1 fruit fly cellular context compared by ENCODE assay signal in genomic region chr3R:5298599-5299307, dm6.
TF ChIP-seq lines count a peak whose summit lies in the region.

No protein-coding gene starts in this region.

TF ChIP-seq in whole organism, embryonic, 481 proteins besides CTCF, POLR2A, EP300 and RAD21 (continued from another document and continues in another):
- TF ChIP-seq HLHmδ (GFP tag; optimal IDR thresholded peaks at IDR 0.05; lab: Kevin White, UChicago) (no peak), Dp (GFP tag; optimal IDR thresholded peaks at IDR 0.05; lab: Kevin White, UChicago) (peak; percentile 64), CG1832 (GFP tag; optimal IDR thresholded peaks at IDR 0.05; lab: Kevin White, UChicago) (no peak), CG17568 (GFP tag; optimal IDR thresholded peaks at IDR 0.05; lab: Kevin White, UChicago) (no peak), CG34376 (GFP tag; optimal IDR thresholded peaks at IDR 0.05; lab: Kevin White, UChicago) (no peak), Nf-YC (tag; optimal IDR thresholded peaks at IDR 0.05; lab: Kevin White, UChicago) (peak; percentile 30), CG13424 (tag; optimal IDR thresholded peaks at IDR 0.05; lab: Kevin White, UChicago) (peak; percentile 41), Stat92E (GFP tag; optimal IDR thresholded peaks at IDR 0.05; lab: Kevin White, UChicago) (peak in 1 of 3 experiments; percentile 26), CG2129 (GFP tag; IDR thresholded peaks at IDR 0.05; lab: Robert Waterston, UW; ENCODE audit: partially characterized antibody) (no peak), Bdp1 (GFP tag; optimal IDR thresholded peaks at IDR 0.05; lab: Kevin White, UChicago) (peak; percentile 60), al (GFP tag; IDR thresholded peaks at IDR 0.05; lab: Robert Waterston, UW) (peak; percentile 57; the same call in 1 of the 2 replicates), CG14050 (GFP tag; IDR thresholded peaks at IDR 0.05; lab: Robert Waterston, UW) (no peak), CG2889 (GFP tag; IDR thresholded peaks at IDR 0.05; lab: Robert Waterston, UW) (0 out of 3 replicates have a peak, but pooled peaks have one; percentile 34), onecut (GFP tag; IDR thresholded peaks at IDR 0.05; lab: Robert Waterston, UW) (peak; percentile 61; the same call in 1 of the 2 replicates), CG8924 (tag; optimal IDR thresholded peaks at IDR 0.05; lab: Kevin White, UChicago) (no peak), kni (GFP tag; optimal IDR thresholded peaks at IDR 0.05; lab: Kevin White, UChicago) (no peak), aop (GFP tag; IDR thresholded peaks at IDR 0.05; lab: Robert Waterston, UW) (no peak), CG6272 (GFP tag; IDR thresholded peaks at IDR 0.05; lab: Robert Waterston, UW) (peak; percentile 44), Nf-YB (GFP tag; optimal IDR thresholded peaks at IDR 0.05; lab: Kevin White, UChicago) (no peak), CG12942 (GFP tag; optimal IDR thresholded peaks at IDR 0.05; lab: Kevin White, UChicago) (peak; percentile 39), CG16813 (GFP tag; IDR thresholded peaks at IDR 0.05; lab: Robert Waterston, UW; ENCODE audit: partially characterized antibody) (peak; percentile 67), bigmax (GFP tag; optimal IDR thresholded peaks at IDR 0.05; lab: Kevin White, UChicago) (peak; percentile 4), emc (GFP tag; optimal IDR thresholded peaks at IDR 0.05; lab: Kevin White, UChicago) (no peak), sug (tag; optimal IDR thresholded peaks at IDR 0.05; lab: Kevin White, UChicago) (peak; percentile 70), vnd (GFP tag; IDR thresholded peaks at IDR 0.05; lab: Robert Waterston, UW; ENCODE audit: partially characterized antibody) (no peak; the same call in 2 of the 3 replicates), ken (GFP tag; IDR thresholded peaks at IDR 0.05; lab: Robert Waterston, UW) (peak; percentile 13; the same call in 1 of the 3 replicates), CG4820 (GFP tag; optimal IDR thresholded peaks at IDR 0.05; lab: Kevin White, UChicago) (peak; percentile 59), CG42726 (GFP tag; IDR thresholded peaks at IDR 0.05; lab: Robert Waterston, UW; ENCODE audit: partially characterized antibody) (peak; percentile 92), nom (GFP tag; optimal IDR thresholded peaks at IDR 0.05; lab: Kevin White, UChicago) (no peak), stwl (tag; optimal IDR thresholded peaks at IDR 0.05; lab: Kevin White, UChicago) (peak; percentile 56), Dref (GFP tag; IDR thresholded peaks at IDR 0.05; lab: Robert Waterston, UW) (0 out of 2 replicates have a peak, but pooled peaks have one; percentile 28), CG6813 (GFP tag; optimal IDR thresholded peaks at IDR 0.05; lab: Kevin White, UChicago) (no peak), CG15269 (tag; optimal IDR thresholded peaks at IDR 0.05; lab: Kevin White, UChicago) (peak; percentile 49), caup (GFP tag; optimal IDR thresholded peaks at IDR 0.05; lab: Kevin White, UChicago; ENCODE audit: severe bottlenecking) (peak; percentile 52), CG3065 (GFP tag; optimal IDR thresholded peaks at IDR 0.05; lab: Kevin White, UChicago) (peak; percentile 60), Trl (optimal IDR thresholded peaks at IDR 0.05; lab: Kevin White, UChicago) (no peak), Trl (GFP tag; optimal IDR thresholded peaks at IDR 0.05; lab: Kevin White, UChicago) (peak; percentile 55), lov (optimal IDR thresholded peaks at IDR 0.05; lab: Kevin White, UChicago) (no peak), lov (GFP tag; IDR thresholded peaks at IDR 0.05; lab: Robert Waterston, UW) (no peak), CG6791 (GFP tag; IDR thresholded peaks at IDR 0.05; lab: Robert Waterston, UW; ENCODE audit: partially characterized antibody) (peak; percentile 77), CG10543 (GFP tag; optimal IDR thresholded peaks at IDR 0.05; lab: Kevin White, UChicago) (peak; percentile 43), YL-1 (GFP tag; optimal IDR thresholded peaks at IDR 0.05; lab: Kevin White, UChicago) (no peak), CG34224 (GFP tag; IDR thresholded peaks at IDR 0.05; lab: Robert Waterston, UW; ENCODE audit: partially characterized antibody) (no peak), CG4854 (GFP tag; optimal IDR thresholded peaks at IDR 0.05; lab: Kevin White, UChicago) (peak; percentile 24), slbo (GFP tag; IDR thresholded peaks at IDR 0.05; lab: Robert Waterston, UW) (peak; percentile 83), zf30C (GFP tag; optimal IDR thresholded peaks at IDR 0.05; lab: Kevin White, UChicago) (peak; percentile 29), abd-A (tag; optimal IDR thresholded peaks at IDR 0.05; lab: Kevin White, UChicago) (no peak), H2.0 (GFP tag; IDR thresholded peaks at IDR 0.05; lab: Robert Waterston, UW) (peak; percentile 55), ci (GFP tag; IDR thresholded peaks at IDR 0.05; lab: Robert Waterston, UW) (peak; percentile 63; the same call in 2 of the 3 replicates), CG6854 (GFP tag; optimal IDR thresholded peaks at IDR 0.05; lab: Kevin White, UChicago) (no peak), Abd-B (GFP tag; optimal IDR thresholded peaks at IDR 0.05; lab: Kevin White, UChicago) (no peak), CG8281 (tag; optimal IDR thresholded peaks at IDR 0.05; lab: Kevin White, UChicago) (peak; percentile 40), lilli (GFP tag; optimal IDR thresholded peaks at IDR 0.05; lab: Kevin White, UChicago) (peak; percentile 62), CG11504 (tag; optimal IDR thresholded peaks at IDR 0.05; lab: Kevin White, UChicago) (peak; percentile 65), CG12236 (GFP tag; optimal IDR thresholded peaks at IDR 0.05; lab: Kevin White, UChicago) (no peak), lola (GFP tag; optimal IDR thresholded peaks at IDR 0.05; lab: Kevin White, UChicago) (no peak), eyg (GFP tag; optimal IDR thresholded peaks at IDR 0.05; lab: Kevin White, UChicago) (peak; percentile 6), otp (GFP tag; IDR thresholded peaks at IDR 0.05; lab: Robert Waterston, UW) (peak; percentile 65; the same call in 1 of the 3 replicates), trem (tag; optimal IDR thresholded peaks at IDR 0.05; lab: Kevin White, UChicago) (peak; percentile 17), CG33557 (GFP tag; optimal IDR thresholded peaks at IDR 0.05; lab: Kevin White, UChicago) (peak; percentile 40), CG17385 (GFP tag; optimal IDR thresholded peaks at IDR 0.05; lab: Kevin White, UChicago) (peak; percentile 27), jumu (GFP tag; optimal IDR thresholded peaks at IDR 0.05; lab: Kevin White, UChicago) (peak; percentile 43), Tbp (GFP tag; optimal IDR thresholded peaks at IDR 0.05; lab: Kevin White, UChicago) (no peak), Lpt (GFP tag; optimal IDR thresholded peaks at IDR 0.05; lab: Kevin White, UChicago) (no peak), gcm (GFP tag; optimal IDR thresholded peaks at IDR 0.05; lab: Kevin White, UChicago) (peak; percentile 39), yki (optimal IDR thresholded peaks at IDR 0.05; lab: Kevin White, UChicago) (no peak), CG12769 (tag; optimal IDR thresholded peaks at IDR 0.05; lab: Kevin White, UChicago) (peak; percentile 18), peb (GFP tag; IDR thresholded peaks at IDR 0.05; lab: Robert Waterston, UW) (no peak), bab2 (GFP tag; optimal IDR thresholded peaks at IDR 0.05; lab: Kevin White, UChicago) (peak; percentile 64), gt (GFP tag; IDR thresholded peaks at IDR 0.05; lab: Robert Waterston, UW) (no peak), CG2678 (tag; optimal IDR thresholded peaks at IDR 0.05; lab: Kevin White, UChicago) (peak; percentile 48), phol (tag; optimal IDR thresholded peaks at IDR 0.05; lab: Kevin White, UChicago) (peak; percentile 39), CG1024 (GFP tag; IDR thresholded peaks at IDR 0.05; lab: Robert Waterston, UW) (peak; percentile 8; the same call in 1 of the 2 replicates), Dek (tag; optimal IDR thresholded peaks at IDR 0.05; lab: Kevin White, UChicago) (peak; percentile 48), CG3838 (GFP tag; optimal IDR thresholded peaks at IDR 0.05; lab: Kevin White, UChicago) (no peak), jing (GFP tag; optimal IDR thresholded peaks at IDR 0.05; lab: Kevin White, UChicago) (no peak), ftz-f1 (GFP tag; optimal IDR thresholded peaks at IDR 0.05; lab: Kevin White, UChicago) (no peak), prd (optimal IDR thresholded peaks at IDR 0.05; lab: Kevin White, UChicago) (no peak), prd (GFP tag; IDR thresholded peaks at IDR 0.05; lab: Robert Waterston, UW) (peak; percentile 76), MESR4 (GFP tag; optimal IDR thresholded peaks at IDR 0.05; lab: Kevin White, UChicago) (no peak), az2 (GFP tag; optimal IDR thresholded peaks at IDR 0.05; lab: Kevin White, UChicago) (peak; percentile 70), Elba2 (GFP tag; optimal IDR thresholded peaks at IDR 0.05; lab: Kevin White, UChicago) (peak; percentile 49), zfh2 (GFP tag; optimal IDR thresholded peaks at IDR 0.05; lab: Kevin White, UChicago) (peak; percentile 46), h (optimal IDR thresholded peaks at IDR 0.05; lab: Kevin White, UChicago) (no peak), CG1792 (GFP tag; optimal IDR thresholded peaks at IDR 0.05; lab: Kevin White, UChicago) (no peak), CG14710 (tag; optimal IDR thresholded peaks at IDR 0.05; lab: Kevin White, UChicago) (peak; percentile 44), gce (GFP tag; IDR thresholded peaks at IDR 0.05; lab: Robert Waterston, UW) (0 out of 3 replicates have a peak, but pooled peaks have one; percentile 6), ab (GFP tag; optimal IDR thresholded peaks at IDR 0.05; lab: Kevin White, UChicago) (no peak), wek (GFP tag; optimal IDR thresholded peaks at IDR 0.05; lab: Kevin White, UChicago) (no peak), exex (tag; optimal IDR thresholded peaks at IDR 0.05; lab: Kevin White, UChicago) (no peak), CG10654 (GFP tag; optimal IDR thresholded peaks at IDR 0.05; lab: Kevin White, UChicago) (peak; percentile 35), GATAe (GFP tag; conservative IDR thresholded peaks at IDR 0.05; lab: Robert Waterston, UW) (no peak), dati (GFP tag; IDR thresholded peaks at IDR 0.05; lab: Robert Waterston, UW) (no peak), Fer3 (tag; optimal IDR thresholded peaks at IDR 0.05; lab: Kevin White, UChicago) (peak; percentile 34), oc (tag; optimal IDR thresholded peaks at IDR 0.05; lab: Kevin White, UChicago) (no peak), Meics (GFP tag; optimal IDR thresholded peaks at IDR 0.05; lab: Kevin White, UChicago) (peak; percentile 60), Optix (GFP tag; IDR thresholded peaks at IDR 0.05; lab: Robert Waterston, UW) (0 out of 3 replicates have a peak, but pooled peaks have one; percentile 47), z (GFP tag; IDR thresholded peaks at IDR 0.05; lab: Robert Waterston, UW) (no peak), CG7928 (GFP tag; optimal IDR thresholded peaks at IDR 0.05; lab: Kevin White, UChicago) (no peak), Gug (GFP tag; IDR thresholded peaks at IDR 0.05; lab: Robert Waterston, UW) (peak; percentile 58; the same call in 3 of the 4 replicates), shn (GFP tag; optimal IDR thresholded peaks at IDR 0.05; lab: Kevin White, UChicago) (peak; percentile 38), Poxn (GFP tag; IDR thresholded peaks at IDR 0.05; lab: Robert Waterston, UW) (no peak), Oaz (GFP tag; IDR thresholded peaks at IDR 0.05; lab: Robert Waterston, UW) (no peak), CG9932 (GFP tag; IDR thresholded peaks at IDR 0.05; lab: Robert Waterston, UW) (peak; percentile 81), Ravus (GFP tag; IDR thresholded peaks at IDR 0.05; lab: Robert Waterston, UW) (no peak), CG14965 (GFP tag; optimal IDR thresholded peaks at IDR 0.05; lab: Kevin White, UChicago; ENCODE audit: borderline replicate concordance) (peak; percentile 83), Dll (GFP tag; IDR thresholded peaks at IDR 0.05; lab: Robert Waterston, UW; ENCODE audit: partially characterized antibody) (0 out of 4 replicates have a peak, but pooled peaks have one; percentile 36), mld (GFP tag; IDR thresholded peaks at IDR 0.05; lab: Robert Waterston, UW; ENCODE audit: partially characterized antibody) (no peak), Doc3 (GFP tag; IDR thresholded peaks at IDR 0.05; lab: Robert Waterston, UW; ENCODE audit: partially characterized antibody) (no peak), CG10959 (GFP tag; IDR thresholded peaks at IDR 0.05; lab: Robert Waterston, UW) (peak; percentile 41; the same call in 1 of the 2 replicates), CG10274 (GFP tag; optimal IDR thresholded peaks at IDR 0.05; lab: Kevin White, UChicago) (no peak), HLH54F (GFP tag; optimal IDR thresholded peaks at IDR 0.05; lab: Kevin White, UChicago) (peak; percentile 69), ewg (GFP tag; optimal IDR thresholded peaks at IDR 0.05; lab: Kevin White, UChicago) (peak; percentile 29), CG17829 (tag; optimal IDR thresholded peaks at IDR 0.05; lab: Kevin White, UChicago) (peak; percentile 60), CG11247 (GFP tag; IDR thresholded peaks at IDR 0.05; lab: Robert Waterston, UW) (peak; percentile 76), CG10462 (GFP tag; optimal IDR thresholded peaks at IDR 0.05; lab: Kevin White, UChicago) (no peak), CG4617 (GFP tag; optimal IDR thresholded peaks at IDR 0.05; lab: Kevin White, UChicago; ENCODE audit: borderline replicate concordance) (peak; percentile 24), Mad (GFP tag; optimal IDR thresholded peaks at IDR 0.05; lab: Kevin White, UChicago) (peak; percentile 37), CG9817 (tag; optimal IDR thresholded peaks at IDR 0.05; lab: Kevin White, UChicago) (peak; percentile 62), CG4424 (GFP tag; optimal IDR thresholded peaks at IDR 0.05; lab: Kevin White, UChicago) (peak; percentile 56), vfl (GFP tag; optimal IDR thresholded peaks at IDR 0.05; lab: Kevin White, UChicago) (no peak), CG10431 (GFP tag; optimal IDR thresholded peaks at IDR 0.05; lab: Kevin White, UChicago) (no peak), slp2 (GFP tag; optimal IDR thresholded peaks at IDR 0.05; lab: Kevin White, UChicago) (peak; percentile 44), CG17802 (tag; optimal IDR thresholded peaks at IDR 0.05; lab: Kevin White, UChicago) (no peak), Myb (GFP tag; optimal IDR thresholded peaks at IDR 0.05; lab: Kevin White, UChicago) (peak; percentile 43), NK7.1 (GFP tag; optimal IDR thresholded peaks at IDR 0.05; lab: Kevin White, UChicago) (no peak), CG15479 (GFP tag; optimal IDR thresholded peaks at IDR 0.05; lab: Kevin White, UChicago) (no peak), grau (tag; optimal IDR thresholded peaks at IDR 0.05; lab: Kevin White, UChicago) (peak; percentile 49), Scr (GFP tag; IDR thresholded peaks at IDR 0.05; lab: Robert Waterston, UW; ENCODE audit: partially characterized antibody) (peak; percentile 33), Hr3 (GFP tag; optimal IDR thresholded peaks at IDR 0.05; lab: Kevin White, UChicago) (peak; percentile 44)
